Fruit fly (Drosophila melanogaster) whole organism, embryonic: ENCODE measurements around the gene MTF-1.

Source experiments
- ATbp ChIP-seq: fragments of 200-800 bp; sonication (Bioruptor generic); optimal IDR thresholded peaks from 2 replicates; lab custom pipeline; 2017; ENCODE audit warnings: missing biosample characterization, mild to moderate bottlenecking, missing genetic modification characterization, missing genetic modification reagents
- Ada2b ChIP-seq: fragments of 200-800 bp; sonication (Bioruptor generic); IDR thresholded peaks from 2 replicates; pipeline ENCODE4 v1.3.6; 2022; ENCODE audit warnings: missing biosample characterization, missing genetic modification characterization
- Adf1 ChIP-seq: fragments of 200-800 bp; sonication (Bioruptor generic); IDR thresholded peaks from 2 replicates; pipeline ENCODE4 v1.3.6; 2022; ENCODE audit warnings: missing biosample characterization, missing genetic modification characterization
- Asciz ChIP-seq: fragments of 200-800 bp; sonication (Bioruptor generic); optimal IDR thresholded peaks from 2 replicates; lab custom pipeline; 2017; ENCODE audit warnings: missing biosample characterization, mild to moderate bottlenecking, missing genetic modification characterization, missing genetic modification reagents
- Bdp1 ChIP-seq: fragments of 200-800 bp; sonication (Bioruptor generic); optimal IDR thresholded peaks from 3 replicates; lab custom pipeline; 2016; ENCODE audit warnings: missing biosample characterization, missing genetic modification characterization
- Bteb2 ChIP-seq: fragments of 200-800 bp; sonication (Bioruptor generic); optimal IDR thresholded peaks from 2 replicates; lab custom pipeline; 2016; ENCODE audit warnings: missing biosample characterization, missing genetic modification characterization
- CG10462 ChIP-seq: fragments of 200-800 bp; sonication (Bioruptor generic); optimal IDR thresholded peaks from 2 replicates; lab custom pipeline; 2016; ENCODE audit warnings: missing biosample characterization, missing genetic modification characterization
- CG10543 ChIP-seq: fragments of 200-800 bp; sonication (Bioruptor generic); optimal IDR thresholded peaks from 3 replicates; lab custom pipeline; 2017; ENCODE audit warnings: missing biosample characterization, mild to moderate bottlenecking, missing genetic modification characterization, moderate library complexity
- CG12769 ChIP-seq: fragments of 200-800 bp; sonication (Bioruptor generic); optimal IDR thresholded peaks from 2 replicates; lab custom pipeline; 2019; ENCODE audit warnings: missing biosample characterization, mild to moderate bottlenecking, missing genetic modification characterization, moderate library complexity
- CG16779 ChIP-seq: fragments of 200-800 bp; sonication (Bioruptor generic); IDR thresholded peaks from 2 replicates; pipeline ENCODE4 v1.3.6; 2022; ENCODE audit warnings: missing biosample characterization, missing genetic modification characterization
- CG17829 ChIP-seq: fragments of 200-800 bp; optimal IDR thresholded peaks from 2 replicates; lab custom pipeline; 2019; ENCODE audit warnings: missing biosample characterization, mild to moderate bottlenecking, missing genetic modification characterization, moderate library complexity
- CG18476 ChIP-seq: fragments of 200-800 bp; sonication (Bioruptor generic); optimal IDR thresholded peaks from 2 replicates; lab custom pipeline; 2016; ENCODE audit warnings: missing biosample characterization, mild to moderate bottlenecking, missing genetic modification characterization
- CG2199 ChIP-seq: fragments of 200-800 bp; sonication (Bioruptor generic); IDR thresholded peaks from 3 replicates; pipeline ENCODE4 v1.3.6; 2022; ENCODE audit warnings: missing biosample characterization, missing genetic modification characterization
- CG30431 ChIP-seq: fragments of 200-800 bp; sonication (Bioruptor generic); optimal IDR thresholded peaks from 2 replicates; lab custom pipeline; 2017; ENCODE audit warnings: missing biosample characterization, missing genetic modification characterization
- CG32772 ChIP-seq: fragments of 200-800 bp; sonication (Bioruptor generic); IDR thresholded peaks from 2 replicates; pipeline ENCODE4 v1.3.6; 2022; ENCODE audit warnings: missing biosample characterization, missing genetic modification characterization
- CG3281 ChIP-seq: fragments of 200-800 bp; sonication (Bioruptor generic); optimal IDR thresholded peaks from 3 replicates; lab custom pipeline; 2017; ENCODE audit warnings: missing biosample characterization, mild to moderate bottlenecking, missing genetic modification characterization
- CG34422 ChIP-seq: fragments of 200-800 bp; sonication (Bioruptor generic); IDR thresholded peaks from 3 replicates; pipeline ENCODE4 v1.3.6; 2022; ENCODE audit warnings: missing biosample characterization, missing genetic modification characterization
- CG42726 ChIP-seq: fragments of 200-800 bp; sonication (Bioruptor generic); IDR thresholded peaks from 2 replicates; pipeline ENCODE4 v1.3.6; 2022; ENCODE audit warnings: missing biosample characterization, missing genetic modification characterization; ENCODE audit not compliant: partially characterized antibody
- CG4360 ChIP-seq: fragments of 200-800 bp; sonication (Bioruptor generic); IDR thresholded peaks from 2 replicates; pipeline ENCODE4 v1.3.6; 2022; ENCODE audit warnings: missing biosample characterization, missing genetic modification characterization
- CG4854 ChIP-seq: fragments of 200-800 bp; sonication (Bioruptor generic); optimal IDR thresholded peaks from 2 replicates; lab custom pipeline; 2016; ENCODE audit warnings: missing biosample characterization, missing genetic modification characterization, inconsistent platforms
- CG6175 ChIP-seq: fragments of 200-800 bp; sonication (Bioruptor generic); IDR thresholded peaks from 3 replicates; pipeline ENCODE4 v1.3.6; 2022; ENCODE audit warnings: missing biosample characterization, missing genetic modification characterization
- CG8388 ChIP-seq: fragments of 200-800 bp; sonication (Bioruptor generic); optimal IDR thresholded peaks from 2 replicates; lab custom pipeline; 2019; ENCODE audit warnings: missing biosample characterization, mild to moderate bottlenecking, missing genetic modification characterization, moderate library complexity
- CG8765 ChIP-seq: fragments of 200-800 bp; sonication (Bioruptor generic); IDR thresholded peaks from 2 replicates; pipeline ENCODE4 v1.3.6; 2022; ENCODE audit warnings: missing biosample characterization, missing genetic modification characterization
- CG8944 ChIP-seq: fragments of 200-800 bp; sonication (Bioruptor generic); optimal IDR thresholded peaks from 3 replicates; lab custom pipeline; 2016; ENCODE audit warnings: missing biosample characterization, missing genetic modification characterization
- CG9215 ChIP-seq: fragments of 200-800 bp; sonication (Bioruptor generic); IDR thresholded peaks from 2 replicates; pipeline ENCODE4 v1.3.6; 2022; ENCODE audit warnings: missing biosample characterization, missing genetic modification characterization
- CG9437 ChIP-seq: fragments of 200-800 bp; sonication (Bioruptor generic); optimal IDR thresholded peaks from 2 replicates; lab custom pipeline; 2018; ENCODE audit warnings: missing biosample characterization, mild to moderate bottlenecking, missing genetic modification characterization
- D ChIP-seq, 2 experiments: fragments of 200-800 bp in 1 of 2; fragments of >200 bp in 1 of 2; sonication (Bioruptor generic) in 1 of 2; optimal IDR thresholded peaks; 2 replicates in 1 of 2; 3 replicates in 1 of 2; lab custom pipeline; 2017; ENCODE audit warnings: mild to moderate bottlenecking in 1 of 2, missing biosample characterization in 1 of 2, missing genetic modification characterization in 1 of 2, missing genetic modification reagents in 1 of 2
- Dref ChIP-seq: fragments of 200-800 bp; sonication (Bioruptor generic); IDR thresholded peaks from 2 replicates; pipeline ENCODE4 v1.3.6; 2022; ENCODE audit warnings: missing biosample characterization, missing genetic modification characterization
- GATAe ChIP-seq: fragments of 200-800 bp; sonication (Bioruptor generic); conservative IDR thresholded peaks from 2 replicates; pipeline ENCODE4 v1.3.6; 2022; ENCODE audit warnings: missing biosample characterization, missing genetic modification characterization
- Hr78 ChIP-seq, 2 experiments: fragments of 200-800 bp in 1 of 2; fragments of >200 bp in 1 of 2; sonication (Bioruptor generic) in 1 of 2; optimal IDR thresholded peaks; 2 replicates each; lab custom pipeline; 2017 to 2019; ENCODE audit warnings: missing biosample characterization in 2 of 2, missing genetic modification characterization in 2 of 2, mild to moderate bottlenecking in 1 of 2, moderate library complexity in 1 of 2
- MTF-1 ChIP-seq: fragments of 200-800 bp; sonication (Bioruptor generic); optimal IDR thresholded peaks from 2 replicates; lab custom pipeline; 2018; ENCODE audit warnings: missing biosample characterization, mild to moderate bottlenecking, missing genetic modification characterization, borderline replicate concordance
- NfI ChIP-seq: fragments of 200-800 bp; sonication (Bioruptor generic); optimal IDR thresholded peaks from 3 replicates; lab custom pipeline; 2018; ENCODE audit warnings: missing biosample characterization, mild to moderate bottlenecking, missing genetic modification characterization, moderate library complexity
- ara ChIP-seq: fragments of 200-800 bp; sonication (Bioruptor generic); IDR thresholded peaks from 2 replicates; pipeline ENCODE4 v1.3.6; 2022; ENCODE audit warnings: missing biosample characterization, missing genetic modification characterization
- ash1 ChIP-seq: fragments of 200-800 bp; sonication (Bioruptor generic); optimal IDR thresholded peaks from 2 replicates; lab custom pipeline; 2018; ENCODE audit warnings: missing biosample characterization, mild to moderate bottlenecking, missing genetic modification characterization
- croc ChIP-seq: fragments of 200-800 bp; sonication (Bioruptor generic); conservative IDR thresholded peaks from 3 replicates; pipeline ENCODE4 v1.3.6; 2022; ENCODE audit warnings: missing biosample characterization, missing genetic modification characterization
- dati ChIP-seq: fragments of 200-800 bp; sonication (Bioruptor generic); IDR thresholded peaks from 2 replicates; pipeline ENCODE4 v1.3.6; 2022; ENCODE audit warnings: missing biosample characterization, missing genetic modification characterization
- esg ChIP-seq: fragments of 200-800 bp; sonication (Bioruptor generic); conservative IDR thresholded peaks from 2 replicates; pipeline ENCODE4 v1.3.6; 2022; ENCODE audit warnings: missing biosample characterization, missing genetic modification characterization
- gcm2 ChIP-seq: fragments of 200-800 bp; sonication (Bioruptor generic); optimal IDR thresholded peaks from 2 replicates; lab custom pipeline; 2016; ENCODE audit warnings: missing biosample characterization, missing genetic modification characterization
- grau ChIP-seq: fragments of 200-800 bp; optimal IDR thresholded peaks from 3 replicates; lab custom pipeline; 2019; ENCODE audit warnings: missing biosample characterization, mild to moderate bottlenecking, missing genetic modification characterization, moderate library complexity
- hkb ChIP-seq, 2 experiments: fragments of 200-800 bp in 1 of 2; fragments of >200 bp in 1 of 2; sonication (Bioruptor generic) in 1 of 2; IDR thresholded peaks in 1 of 2; optimal IDR thresholded peaks in 1 of 2; 2 replicates each; pipeline versions ENCODE4 v1.3.6 to Lab custom; 2017 to 2022; ENCODE audit warnings: missing biosample characterization in 1 of 2, missing genetic modification characterization in 1 of 2
- maf-S ChIP-seq: fragments of 200-800 bp; sonication (Bioruptor generic); optimal IDR thresholded peaks from 2 replicates; lab custom pipeline; 2016; ENCODE audit warnings: missing biosample characterization, missing genetic modification characterization
- scrt ChIP-seq: fragments of 200-800 bp; sonication (Bioruptor generic); optimal IDR thresholded peaks from 2 replicates; lab custom pipeline; 2018; ENCODE audit warnings: missing biosample characterization, mild to moderate bottlenecking, missing genetic modification characterization, moderate library complexity
- seq ChIP-seq: fragments of 200-800 bp; sonication (Bioruptor generic); IDR thresholded peaks from 2 replicates; pipeline ENCODE4 v1.3.6; 2022; ENCODE audit warnings: missing biosample characterization, missing genetic modification characterization
- sna ChIP-seq: fragments of 200-800 bp; sonication (Bioruptor generic); IDR thresholded peaks from 2 replicates; pipeline ENCODE4 v1.3.6; 2022; ENCODE audit warnings: missing biosample characterization, missing genetic modification characterization; ENCODE audit not compliant: partially characterized antibody
- tna ChIP-seq: fragments of 200-800 bp; sonication (Bioruptor generic); IDR thresholded peaks from 2 replicates; pipeline ENCODE4 v1.3.6; 2022; ENCODE audit warnings: missing biosample characterization, missing genetic modification characterization; ENCODE audit not compliant: partially characterized antibody
- ttk ChIP-seq: fragments of 200-800 bp; sonication (Bioruptor generic); IDR thresholded peaks from 2 replicates; pipeline ENCODE4 v2.1.2; 2022; ENCODE audit warnings: missing biosample characterization, missing genetic modification characterization
- tx ChIP-seq: fragments of 200-800 bp; sonication (Bioruptor generic); optimal IDR thresholded peaks from 2 replicates; lab custom pipeline; 2016; ENCODE audit warnings: missing biosample characterization, missing genetic modification characterization
- wor ChIP-seq: fragments of 200-800 bp; sonication (Bioruptor generic); IDR thresholded peaks from 2 replicates; pipeline ENCODE4 v1.3.6; 2022; ENCODE audit warnings: missing biosample characterization, missing genetic modification characterization
- yki ChIP-seq: fragments of >200 bp; optimal IDR thresholded peaks from 3 replicates; lab custom pipeline; 2018
- z ChIP-seq: fragments of 200-800 bp; sonication (Bioruptor generic); IDR thresholded peaks from 3 replicates; pipeline ENCODE4 v1.3.6; 2022; ENCODE audit warnings: missing biosample characterization, missing genetic modification characterization

The MTF-1 gene

dm6 chr3L:9398435-9398981 is 31.6 kb upstream of the MTF-1 start (continued):
- no peak for TF ChIP-seq D (optimal IDR thresholded peaks at IDR 0.05; lab: Kevin White, UChicago)
- no peak for TF ChIP-seq D (GFP tag; optimal IDR thresholded peaks at IDR 0.05; lab: Kevin White, UChicago)
- TF ChIP-seq ATbp, result no peak
- TF ChIP-seq tx (GFP tag; lab: Kevin White, UChicago), result no peak
- no peak for TF ChIP-seq yki (lab: Kevin White, UChicago)
- TF ChIP-seq CG8388 (GFP tag; lab: Kevin White, UChicago), result no peak
- no peak for TF ChIP-seq z (GFP tag; lab: Robert Waterston, UW)
- no peak for TF ChIP-seq CG9437 (GFP tag; lab: Kevin White, UChicago)
- TF ChIP-seq CG17829 (tag; lab: Kevin White, UChicago), result no peak
- TF ChIP-seq CG12769 (tag; lab: Kevin White, UChicago), result no peak
- TF ChIP-seq CG42726 (GFP tag; lab: Robert Waterston, UW), result no peak
- no peak for TF ChIP-seq hkb (optimal IDR thresholded peaks at IDR 0.05; lab: Kevin White, UChicago)
- no peak for TF ChIP-seq hkb (GFP tag; IDR thresholded peaks at IDR 0.05; lab: Robert Waterston, UW)
- no peak for TF ChIP-seq Bdp1
- no peak for TF ChIP-seq Dref (GFP tag; lab: Robert Waterston, UW)
- TF ChIP-seq ttk, result 0 out of 2 replicates have a peak, but pooled peaks have one; percentile 22
- TF ChIP-seq CG8765 (GFP tag; lab: Robert Waterston, UW), result no peak
- no peak for TF ChIP-seq CG9215 (GFP tag; lab: Robert Waterston, UW)
- no peak for TF ChIP-seq Hr78 (GFP tag; optimal IDR thresholded peaks at IDR 0.05; lab: Kevin White, UChicago)
- 0 out of 2 replicates have a peak, but pooled peaks have one; percentile 20 for TF ChIP-seq CG16779
- TF ChIP-seq Bteb2 (GFP tag; lab: Kevin White, UChicago), result no peak
- no peak for TF ChIP-seq CG30431 (GFP tag; lab: Kevin White, UChicago)
- no peak for TF ChIP-seq CG32772
- TF ChIP-seq gcm2 (GFP tag; lab: Kevin White, UChicago), result no peak
- no peak for TF ChIP-seq scrt (GFP tag; lab: Kevin White, UChicago)
- no peak for TF ChIP-seq dati (GFP tag; lab: Robert Waterston, UW)
- TF ChIP-seq CG8944 (GFP tag; lab: Kevin White, UChicago), result no peak
- TF ChIP-seq CG10543 (GFP tag; lab: Kevin White, UChicago), result no peak
- no peak for TF ChIP-seq NfI (GFP tag; lab: Kevin White, UChicago)
- no peak for TF ChIP-seq croc (GFP tag; lab: Robert Waterston, UW)
- TF ChIP-seq CG34422 (GFP tag; lab: Robert Waterston, UW), result 0 out of 3 replicates have a peak, but pooled peaks have one; percentile 15
- no peak for TF ChIP-seq Asciz
- TF ChIP-seq wor (GFP tag; lab: Robert Waterston, UW), result no peak
- no peak for TF ChIP-seq sna
- no peak for TF ChIP-seq ash1 (GFP tag; lab: Kevin White, UChicago)
- no peak for TF ChIP-seq tna (GFP tag; lab: Robert Waterston, UW)
- no peak for TF ChIP-seq Adf1 (GFP tag; lab: Robert Waterston, UW)
- no peak for TF ChIP-seq ara
- no peak for TF ChIP-seq grau (tag; lab: Kevin White, UChicago)
- no peak for TF ChIP-seq CG10462 (GFP tag; lab: Kevin White, UChicago)
- no peak for TF ChIP-seq GATAe
- TF ChIP-seq esg (GFP tag; lab: Robert Waterston, UW), result no peak
- TF ChIP-seq CG18476 (GFP tag; lab: Kevin White, UChicago), result no peak
- no peak for TF ChIP-seq CG4360
- peak; percentile 38; the same call in 1 of the 3 replicates for TF ChIP-seq CG6175 (GFP tag; lab: Robert Waterston, UW)
- TF ChIP-seq CG4854 (GFP tag; lab: Kevin White, UChicago), result no peak
- TF ChIP-seq maf-S, result no peak
- TF ChIP-seq MTF-1 (GFP tag; lab: Kevin White, UChicago), result no peak
- 0 out of 3 replicates have a peak, but pooled peaks have one; percentile 45 for TF ChIP-seq CG2199 (GFP tag; lab: Robert Waterston, UW)
- TF ChIP-seq seq (GFP tag; lab: Robert Waterston, UW), result no peak
- no peak for TF ChIP-seq Ada2b (GFP tag; lab: Robert Waterston, UW)
- no peak for TF ChIP-seq CG3281 (GFP tag; lab: Kevin White, UChicago)
